Fruit fly (Drosophila melanogaster) whole organism, embryonic: Measurements from ENCODE around the gene Smox.

Source experiments
- Adf1 ChIP-seq: fragments of 200-800 bp; sonication (Bioruptor generic); IDR thresholded peaks from 2 replicates; pipeline ENCODE4 v1.3.6; 2022; ENCODE audit warnings: missing biosample characterization, missing genetic modification characterization
- Blimp-1 ChIP-seq: fragments of 200-800 bp; sonication (Bioruptor generic); optimal IDR thresholded peaks from 3 replicates; lab custom pipeline; 2018; ENCODE audit warnings: missing biosample characterization, missing genetic modification characterization, mild to moderate bottlenecking, moderate library complexity, missing genetic modification reagents
- CG11247 ChIP-seq: fragments of 200-800 bp; sonication (Bioruptor generic); IDR thresholded peaks from 2 replicates; pipeline ENCODE4 v1.3.6; 2022; ENCODE audit warnings: missing biosample characterization, missing genetic modification characterization
- CG12299 ChIP-seq: fragments of 200-800 bp; sonication (Bioruptor generic); optimal IDR thresholded peaks from 2 replicates; lab custom pipeline; 2018; ENCODE audit warnings: missing biosample characterization, mild to moderate bottlenecking, missing genetic modification characterization
- CG12659 ChIP-seq: fragments of 200-800 bp; sonication (Bioruptor generic); optimal IDR thresholded peaks from 3 replicates; lab custom pipeline; 2017; ENCODE audit warnings: mild to moderate bottlenecking, missing biosample characterization, missing genetic modification reagents, missing genetic modification characterization
- CG14860 ChIP-seq: fragments of 200-800 bp; sonication (Bioruptor generic); IDR thresholded peaks from 3 replicates; pipeline ENCODE4 v1.3.6; 2022; ENCODE audit warnings: missing biosample characterization, missing genetic modification characterization; ENCODE audit not compliant: partially characterized antibody
- CG15073 ChIP-seq: fragments of 200-800 bp; sonication (Bioruptor generic); optimal IDR thresholded peaks from 2 replicates; lab custom pipeline; 2016; ENCODE audit warnings: missing biosample characterization, missing genetic modification characterization
- CG15514 ChIP-seq: fragments of 200-800 bp; sonication (Bioruptor generic); optimal IDR thresholded peaks from 3 replicates; lab custom pipeline; 2017; ENCODE audit warnings: missing biosample characterization, missing genetic modification characterization, mild to moderate bottlenecking, moderate library complexity, missing genetic modification reagents
- CG15601 ChIP-seq: fragments of 200-800 bp; sonication (Bioruptor generic); optimal IDR thresholded peaks from 3 replicates; lab custom pipeline; 2019; ENCODE audit warnings: missing biosample characterization, mild to moderate bottlenecking, missing genetic modification characterization, moderate library complexity
- CG32532 ChIP-seq: fragments of 200-800 bp; sonication (Bioruptor generic); IDR thresholded peaks from 2 replicates; pipeline ENCODE4 v1.3.6; 2022; ENCODE audit warnings: missing biosample characterization, missing genetic modification characterization
- CG4854 ChIP-seq: fragments of 200-800 bp; sonication (Bioruptor generic); optimal IDR thresholded peaks from 2 replicates; lab custom pipeline; 2016; ENCODE audit warnings: missing biosample characterization, missing genetic modification characterization, inconsistent platforms
- CG7556 ChIP-seq: fragments of 200-800 bp; sonication (Bioruptor generic); optimal IDR thresholded peaks from 2 replicates; lab custom pipeline; 2017; ENCODE audit warnings: missing biosample characterization, mild to moderate bottlenecking, missing genetic modification characterization
- CG7786 ChIP-seq: fragments of 200-800 bp; sonication (Bioruptor generic); optimal IDR thresholded peaks from 2 replicates; lab custom pipeline; 2016; ENCODE audit warnings: missing biosample characterization, missing genetic modification characterization
- CG8290 ChIP-seq, 3 experiments: fragments of 200-800 bp; sonication (Bioruptor generic); optimal IDR thresholded peaks; 2 replicates each; lab custom pipeline; 2016 to 2019; ENCODE audit warnings: missing biosample characterization in 3 of 3, missing genetic modification characterization in 3 of 3, mild to moderate bottlenecking in 2 of 3, moderate library complexity in 1 of 3
- Deaf1 ChIP-seq: fragments of 200-800 bp; optimal IDR thresholded peaks from 3 replicates; lab custom pipeline; 2019; ENCODE audit warnings: missing biosample characterization, mild to moderate bottlenecking, missing genetic modification characterization, moderate library complexity
- Dp ChIP-seq: fragments of 200-800 bp; sonication (Bioruptor generic); optimal IDR thresholded peaks from 2 replicates; lab custom pipeline; 2018; ENCODE audit warnings: missing biosample characterization, mild to moderate bottlenecking, missing genetic modification characterization, moderate library complexity
- H15 ChIP-seq: fragments of 200-800 bp; sonication (Bioruptor generic); IDR thresholded peaks from 3 replicates; pipeline ENCODE4 v1.3.6; 2022; ENCODE audit warnings: missing biosample characterization, missing genetic modification characterization
- MTF-1 ChIP-seq: fragments of 200-800 bp; sonication (Bioruptor generic); optimal IDR thresholded peaks from 2 replicates; lab custom pipeline; 2018; ENCODE audit warnings: missing biosample characterization, mild to moderate bottlenecking, missing genetic modification characterization, borderline replicate concordance
- Med ChIP-seq: fragments of 200-800 bp; sonication (Bioruptor generic); peaks from one replicate; lab custom pipeline; 2016; ENCODE audit warnings: missing biosample characterization, missing genetic modification characterization, mild to moderate bottlenecking, inconsistent platforms, moderate library complexity
- NK7.1 ChIP-seq: fragments of 200-800 bp; sonication (Bioruptor generic); optimal IDR thresholded peaks from 3 replicates; lab custom pipeline; 2016; ENCODE audit warnings: missing biosample characterization, missing genetic modification characterization
- PHDP ChIP-seq: fragments of 200-800 bp; sonication (Bioruptor generic); optimal IDR thresholded peaks from 3 replicates; lab custom pipeline; 2018; ENCODE audit warnings: missing biosample characterization, mild to moderate bottlenecking, missing genetic modification characterization, moderate library complexity
- Poxn ChIP-seq: fragments of 200-800 bp; sonication (Bioruptor generic); IDR thresholded peaks from 2 replicates; pipeline ENCODE4 v1.3.6; 2022; ENCODE audit warnings: missing biosample characterization, missing genetic modification characterization
- Ptx1 ChIP-seq: fragments of 200-800 bp; sonication (Bioruptor generic); IDR thresholded peaks from 2 replicates; pipeline ENCODE4 v1.3.6; 2022; ENCODE audit warnings: missing biosample characterization, missing genetic modification characterization
- Stat92E ChIP-seq, 3 experiments: fragments of >200 bp in 2 of 3; fragments of 200-800 bp in 1 of 3; sonication (Bioruptor generic) in 1 of 3; optimal IDR thresholded peaks; 2 replicates each; lab custom pipeline; 2017 to 2019; ENCODE audit warnings: missing biosample characterization in 3 of 3, missing genetic modification characterization in 3 of 3, mild to moderate bottlenecking in 1 of 3, moderate library complexity in 1 of 3
- YL-1 ChIP-seq: fragments of 200-800 bp; sonication (Bioruptor generic); optimal IDR thresholded peaks from 3 replicates; lab custom pipeline; 2017; ENCODE audit warnings: missing biosample characterization, mild to moderate bottlenecking, missing genetic modification characterization
- abd-A ChIP-seq: fragments of 200-800 bp; sonication (Bioruptor generic); optimal IDR thresholded peaks from 3 replicates; lab custom pipeline; 2019; ENCODE audit warnings: missing biosample characterization, mild to moderate bottlenecking, missing genetic modification characterization, moderate library complexity
- bcd ChIP-seq: fragments of 200-800 bp; sonication (Bioruptor generic); optimal IDR thresholded peaks from 2 replicates; lab custom pipeline; 2017; ENCODE audit warnings: missing biosample characterization, mild to moderate bottlenecking, missing genetic modification characterization
- bigmax ChIP-seq: fragments of 200-800 bp; sonication (Bioruptor generic); optimal IDR thresholded peaks from 2 replicates; lab custom pipeline; 2018; ENCODE audit warnings: missing biosample characterization, mild to moderate bottlenecking, missing genetic modification characterization
- cg ChIP-seq: fragments of 200-800 bp; sonication (Bioruptor generic); optimal IDR thresholded peaks from 3 replicates; lab custom pipeline; 2019; ENCODE audit warnings: missing biosample characterization, mild to moderate bottlenecking, missing genetic modification characterization, moderate library complexity
- crc ChIP-seq: fragments of 200-800 bp; sonication (Bioruptor generic); optimal IDR thresholded peaks from 2 replicates; lab custom pipeline; 2016; ENCODE audit warnings: missing biosample characterization, missing genetic modification characterization
- dmrt11E ChIP-seq: fragments of 200-800 bp; sonication (Bioruptor generic); optimal IDR thresholded peaks from 3 replicates; lab custom pipeline; 2018; ENCODE audit warnings: missing biosample characterization, mild to moderate bottlenecking, missing genetic modification characterization, moderate library complexity
- gfzf ChIP-seq: fragments of 200-800 bp; sonication (Bioruptor generic); optimal IDR thresholded peaks from 2 replicates; lab custom pipeline; 2016; ENCODE audit warnings: missing biosample characterization, mild to moderate bottlenecking, missing genetic modification characterization, moderate library complexity
- hbn ChIP-seq: fragments of 200-800 bp; sonication (Bioruptor generic); IDR thresholded peaks from 2 replicates; pipeline ENCODE4 v1.3.6; 2022; ENCODE audit warnings: missing biosample characterization, missing genetic modification characterization; ENCODE audit not compliant: partially characterized antibody
- her ChIP-seq: fragments of 200-800 bp; sonication (Bioruptor generic); optimal IDR thresholded peaks from 2 replicates; lab custom pipeline; 2016; ENCODE audit warnings: missing biosample characterization, missing genetic modification characterization
- ind ChIP-seq: fragments of 200-800 bp; sonication (Bioruptor generic); optimal IDR thresholded peaks from 3 replicates; lab custom pipeline; 2016; ENCODE audit warnings: missing biosample characterization, missing genetic modification characterization
- inv ChIP-seq: fragments of 200-800 bp; sonication (Bioruptor generic); IDR thresholded peaks from 2 replicates; pipeline ENCODE4 v1.3.6; 2022; ENCODE audit warnings: missing biosample characterization, missing genetic modification characterization; ENCODE audit not compliant: partially characterized antibody
- pho ChIP-seq: fragments of 200-800 bp; sonication (Bioruptor generic); optimal IDR thresholded peaks from 2 replicates; lab custom pipeline; 2016; ENCODE audit warnings: missing biosample characterization, missing genetic modification characterization
- tna ChIP-seq: fragments of 200-800 bp; sonication (Bioruptor generic); IDR thresholded peaks from 2 replicates; pipeline ENCODE4 v1.3.6; 2022; ENCODE audit warnings: missing biosample characterization, missing genetic modification characterization; ENCODE audit not compliant: partially characterized antibody
- vfl ChIP-seq: fragments of 200-800 bp; sonication (Bioruptor generic); optimal IDR thresholded peaks from 2 replicates; lab custom pipeline; 2016; ENCODE audit warnings: missing biosample characterization, missing genetic modification characterization

Smox gene

dm6 chrX:8142067-8142462 lies at the start of gene Smox (continued):
- TF ChIP-seq Med = no peak
- TF ChIP-seq bcd (GFP tag; lab: Kevin White, UChicago) = no peak
- TF ChIP-seq Dp (GFP tag; lab: Kevin White, UChicago) = peak; percentile 18
- TF ChIP-seq CG4854 = no peak
- TF ChIP-seq MTF-1 (GFP tag; lab: Kevin White, UChicago) = no peak
- TF ChIP-seq CG15601 (tag; lab: Kevin White, UChicago) = peak; percentile 28
- no peak for TF ChIP-seq hbn (GFP tag; lab: Robert Waterston, UW)
- no peak for TF ChIP-seq ind
- TF ChIP-seq Stat92E (GFP tag; optimal IDR thresholded peaks at IDR 0.05; lab: Kevin White, UChicago) = no peak
- TF ChIP-seq gfzf (GFP tag; lab: Kevin White, UChicago) = peak; percentile 87
- TF ChIP-seq inv = no peak
- peak; percentile 52 for TF ChIP-seq YL-1 (GFP tag; lab: Kevin White, UChicago)
- TF ChIP-seq CG7786 (GFP tag; lab: Kevin White, UChicago) = no peak
- TF ChIP-seq CG15514 = peak; percentile 22
- TF ChIP-seq Ptx1 = no peak
- TF ChIP-seq Blimp-1 (GFP tag; lab: Kevin White, UChicago) = no peak
- TF ChIP-seq CG11247 = no peak
- no peak for TF ChIP-seq NK7.1 (GFP tag; lab: Kevin White, UChicago)
- TF ChIP-seq crc (GFP tag; lab: Kevin White, UChicago) = no peak
- no peak for TF ChIP-seq CG8290 (GFP tag; optimal IDR thresholded peaks at IDR 0.05; lab: Kevin White, UChicago)
- TF ChIP-seq CG8290 (tag; optimal IDR thresholded peaks at IDR 0.05; lab: Kevin White, UChicago) = peak in 1 of 2 experiments; percentile 5
- TF ChIP-seq CG7556 (GFP tag; lab: Kevin White, UChicago) = no peak
- no peak for TF ChIP-seq dmrt11E (tag; lab: Kevin White, UChicago)
- no peak for TF ChIP-seq pho (GFP tag; lab: Kevin White, UChicago)
- no peak for TF ChIP-seq vfl (GFP tag; lab: Kevin White, UChicago)
- TF ChIP-seq CG14860 (GFP tag; lab: Robert Waterston, UW) = no peak
- peak; percentile 62 for TF ChIP-seq CG12659 (GFP tag; lab: Kevin White, UChicago)
- no peak for TF ChIP-seq H15
- TF ChIP-seq tna (GFP tag; lab: Robert Waterston, UW) = no peak
- TF ChIP-seq, all 482 proteins: peak for 40

dm6 chrX:8179858-8180257 lies 37.8 kb upstream of the Smox start:
- TF ChIP-seq Deaf1 (tag; lab: Kevin White, UChicago) = peak; percentile 33
- TF ChIP-seq Poxn (GFP tag; lab: Robert Waterston, UW) = no peak
- TF ChIP-seq CG15073 (GFP tag; lab: Kevin White, UChicago) = no peak
- TF ChIP-seq bigmax (GFP tag; lab: Kevin White, UChicago) = peak; percentile 83
- no peak for TF ChIP-seq pho (GFP tag; lab: Kevin White, UChicago)
- TF ChIP-seq CG32532 = 0 out of 2 replicates have a peak, but pooled peaks have one; percentile 16
- peak; percentile 93 for TF ChIP-seq Adf1 (GFP tag; lab: Robert Waterston, UW)
- TF ChIP-seq PHDP = no peak
- no peak for TF ChIP-seq CG12299 (tag; lab: Kevin White, UChicago)
- TF ChIP-seq gfzf (GFP tag; lab: Kevin White, UChicago) = no peak
- TF ChIP-seq cg = peak; percentile 29
- TF ChIP-seq abd-A = peak; percentile 46
- no peak for TF ChIP-seq her (GFP tag; lab: Kevin White, UChicago)
- TF ChIP-seq, all 482 proteins: peak for 6
